Worm (Caenorhabditis elegans) whole organism, L4/young adult: ENCODE measurements around the gene ppm-1.H.

Experiments
- W03F9.2 ChIP-seq: fragments of 150-350 bp; optimal IDR thresholded peaks from 2 replicates; lab custom pipeline; 2014; ENCODE audit warnings: missing biosample characterization, missing genetic modification characterization
- dao-5 ChIP-seq: sonication (generic microtip); optimal IDR thresholded peaks from 2 replicates; lab custom pipeline; 2016; ENCODE audit warnings: missing genotype, missing genetic modification characterization, moderate library complexity, missing compliant biosample characterization

DNA sequence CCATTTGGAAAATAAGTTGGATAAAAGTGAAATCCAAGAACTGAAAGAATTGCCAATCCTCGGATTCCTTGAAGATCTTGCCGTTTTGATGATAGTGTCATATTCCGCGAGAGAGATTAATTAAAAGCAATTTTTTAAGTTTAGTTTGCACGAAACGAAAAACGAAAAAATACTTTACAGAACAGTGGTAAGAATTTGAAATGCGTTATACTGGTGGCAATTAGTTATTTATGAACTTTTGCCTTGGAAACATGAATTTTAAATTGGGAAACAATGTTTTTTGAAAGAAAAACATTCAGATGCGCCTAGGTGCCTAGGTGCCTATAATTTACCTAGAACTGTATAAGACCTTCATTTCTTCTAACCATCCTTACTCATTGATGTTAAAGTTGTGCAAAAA, 39.6 kb upstream of the ppm-1.H start, which contains the start of gene oac-57:
- TF ChIP-seq dao-5 (tag; lab: Kevin White, UChicago): no peak
- TF ChIP-seq W03F9.2 (tag; lab: Kevin White, UChicago): no peak
